Worm (Caenorhabditis elegans) whole organism, L1 larva: Measurements from ENCODE around the gene srd-19.

Source experiments
- ama-1 ChIP-seq: fragments of 150-350 bp; optimal IDR thresholded peaks from 2 replicates; lab custom pipeline; 2014
- jun-1 ChIP-seq: fragments of 150-350 bp; optimal IDR thresholded peaks from 2 replicates; lab custom pipeline; 2014; ENCODE audit warnings: missing biosample characterization, missing genetic modification reagents, missing genetic modification characterization
- lin-39 ChIP-seq: fragments of 150-350 bp; optimal IDR thresholded peaks from 2 replicates; lab custom pipeline; 2014; ENCODE audit warnings: missing biosample characterization, missing genetic modification reagents, missing genetic modification characterization
- mef-2 ChIP-seq: fragments of 150-350 bp; optimal IDR thresholded peaks from 2 replicates; lab custom pipeline; 2014; ENCODE audit warnings: missing biosample characterization, missing genetic modification characterization
- mep-1 ChIP-seq: fragments of 150-350 bp; optimal IDR thresholded peaks from 2 replicates; lab custom pipeline; 2014; ENCODE audit warnings: missing biosample characterization, missing genetic modification characterization
- sup-37 ChIP-seq: fragments of 200-800 bp; sonication (Bioruptor generic); optimal IDR thresholded peaks from 2 replicates; lab custom pipeline; 2018; ENCODE audit warnings: mild to moderate bottlenecking, missing genetic modification characterization, missing compliant biosample characterization
- unc-62 ChIP-seq: fragments of 150-350 bp; optimal IDR thresholded peaks from 2 replicates; lab custom pipeline; 2014; ENCODE audit warnings: missing biosample characterization, missing genetic modification reagents, missing genetic modification characterization
- unc-86 ChIP-seq: sonication (generic microtip); optimal IDR thresholded peaks from 2 replicates; lab custom pipeline; 2016; ENCODE audit warnings: missing genetic modification characterization, missing compliant biosample characterization
- unc-98 ChIP-seq: fragments of 200-800 bp; sonication (Bioruptor generic); IDR thresholded peaks from 2 replicates; pipeline ENCODE4 v1.3.6; 2022; ENCODE audit warnings: missing genetic modification characterization, missing compliant biosample characterization
- ztf-11 ChIP-seq, 2 experiments: sonication (generic microtip); optimal IDR thresholded peaks; 2 replicates each; lab custom pipeline; 2016 to 2017; ENCODE audit warnings: missing genetic modification characterization in 2 of 2, missing biosample characterization in 1 of 2, missing compliant biosample characterization in 1 of 2

ce11 chrV:13387472-13387871, 41.1 kb downstream of the srd-19 start:
- TF ChIP-seq mep-1 (tag; lab: Kevin White, UChicago), result no peak
- no peak for TF ChIP-seq jun-1 (tag; lab: Kevin White, UChicago)
- TF ChIP-seq ztf-11 (tag; optimal IDR thresholded peaks at IDR 0.05; lab: Kevin White, UChicago), result no peak
- TF ChIP-seq unc-86 (tag; lab: Kevin White, UChicago), result no peak
- no peak for TF ChIP-seq unc-62
- TF ChIP-seq ama-1 (lab: Kevin White, UChicago), result no peak
- no peak for TF ChIP-seq sup-37 (GFP tag; lab: Kevin White, UChicago)
- TF ChIP-seq unc-98, result no peak
- no peak for TF ChIP-seq mef-2 (tag; lab: Kevin White, UChicago)
- no peak for TF ChIP-seq lin-39 (tag; lab: Kevin White, UChicago)
